Worm (Caenorhabditis elegans) whole organism, L4 larva: Measurements from ENCODE around the gene sfa-1.

Experiments
- R02D3.7 ChIP-seq: fragments of 150-350 bp; sonication (generic microtip); optimal IDR thresholded peaks from 3 replicates; lab custom pipeline; 2014; ENCODE audit warnings: missing biosample characterization, missing genetic modification characterization
- ZK337.2 ChIP-seq: fragments of 200-800 bp; sonication (Bioruptor generic); IDR thresholded peaks from 2 replicates; pipeline ENCODE4 v1.3.6; 2022; ENCODE audit warnings: missing genetic modification reagents, missing genetic modification characterization, missing compliant biosample characterization
- nhr-77 ChIP-seq: fragments of 150-350 bp; optimal IDR thresholded peaks from 2 replicates; lab custom pipeline; 2014; ENCODE audit warnings: missing biosample characterization, missing genetic modification characterization
- skn-1 ChIP-seq: fragments of 150-350 bp; optimal IDR thresholded peaks from 2 replicates; lab custom pipeline; 2014; ENCODE audit warnings: missing biosample characterization, missing genetic modification characterization

ce11 chrIV:17116345-17116744, 5.6 kb upstream of the sfa-1 start, which contains the start of gene cyn-13:
- no peak for TF ChIP-seq ZK337.2 (GFP tag; lab: Robert Waterston, UW)
- no peak for TF ChIP-seq skn-1 (tag; lab: Kevin White, UChicago)
- TF ChIP-seq nhr-77 (tag; lab: Kevin White, UChicago) = no peak
- TF ChIP-seq R02D3.7 (tag; lab: Kevin White, UChicago) = no peak
